Worm (Caenorhabditis elegans): ENCODE data around the gene K02C4.3.

K02C4.3 gene

ce11 chrII:8051330-8051729, 35.3 kb downstream of the K02C4.3 start:
- TF ChIP-seq lin-15B (tag; optimal IDR thresholded peaks at IDR 0.05) = no peak
- no peak for TF ChIP-seq efl-3 (GFP tag; optimal IDR thresholded peaks at IDR 0.05)
- no peak for TF ChIP-seq mab-9 (GFP tag; IDR thresholded peaks at IDR 0.05)
- TF ChIP-seq ceh-63 (GFP tag; optimal IDR thresholded peaks at IDR 0.05) = no peak
- TF ChIP-seq swsn-7 (tag; optimal IDR thresholded peaks at IDR 0.05) = no peak
- TF ChIP-seq dsc-1 (tag; optimal IDR thresholded peaks at IDR 0.05) = no peak
- TF ChIP-seq vab-15 (tag; optimal IDR thresholded peaks at IDR 0.05) = no peak
- TF ChIP-seq nhr-76 (tag; optimal IDR thresholded peaks at IDR 0.05) = no peak
- no peak for TF ChIP-seq rnt-1 (tag; optimal IDR thresholded peaks at IDR 0.05)
- no peak for TF ChIP-seq aha-1 (tag; optimal IDR thresholded peaks at IDR 0.05)
- TF ChIP-seq ztf-11 (tag; optimal IDR thresholded peaks at IDR 0.05) = no peak
- no peak for TF ChIP-seq ces-1 (GFP tag; optimal IDR thresholded peaks at IDR 0.05)
- TF ChIP-seq aly-2 (tag; optimal IDR thresholded peaks at IDR 0.05) = no peak
- TF ChIP-seq skn-1 (tag; optimal IDR thresholded peaks at IDR 0.05) = no peak
- TF ChIP-seq F16B12.6 (tag; optimal IDR thresholded peaks at IDR 0.05) = no peak
- TF ChIP-seq nhr-47 (tag; optimal IDR thresholded peaks at IDR 0.05) = no peak
- no peak for TF ChIP-seq lin-13 (GFP tag; optimal IDR thresholded peaks at IDR 0.05)
- TF ChIP-seq tbx-2 (tag; optimal IDR thresholded peaks at IDR 0.05) = no peak
- no peak for TF ChIP-seq lir-3 (tag; optimal IDR thresholded peaks at IDR 0.05; ENCODE audit: poor library complexity)

ce11 chrII:8050477-8050876, 36.2 kb downstream of the K02C4.3 start, which contains the start of gene mtre-1:
Gene mtre-1 (minus strand): TSS chrII:8050577.
- TF ChIP-seq nhr-90 (tag; optimal IDR thresholded peaks at IDR 0.05; ENCODE audit: poor library complexity) (no peak), nhr-77 (tag; optimal IDR thresholded peaks at IDR 0.05) (no peak), ces-1 (GFP tag; optimal IDR thresholded peaks at IDR 0.05) (no peak), aha-1 (tag; optimal IDR thresholded peaks at IDR 0.05) (no peak), ztf-11 (tag; optimal IDR thresholded peaks at IDR 0.05) (no peak), ceh-90 (tag; optimal IDR thresholded peaks at IDR 0.05) (no peak), tbx-2 (tag; optimal IDR thresholded peaks at IDR 0.05) (no peak)

ce11 chrII:8047264-8047663, 39.4 kb downstream of the K02C4.3 start, which contains the start of gene apn-1:
Gene apn-1 (plus strand): TSS chrII:8047564.
- TF ChIP-seq pqm-1 (tag; optimal IDR thresholded peaks at IDR 0.05) (no peak), aha-1 (tag; optimal IDR thresholded peaks at IDR 0.05) (no peak), nhr-11 (tag; optimal IDR thresholded peaks at IDR 0.05) (no peak), ceh-88 (GFP tag; IDR thresholded peaks at IDR 0.05) (no peak), alr-1 (tag; optimal IDR thresholded peaks at IDR 0.05; ENCODE audit: borderline replicate concordance) (no peak), sptf-1 (tag; optimal IDR thresholded peaks at IDR 0.05) (no peak), unc-62 (GFP tag; optimal IDR thresholded peaks at IDR 0.05) (no peak), lin-15B (tag; optimal IDR thresholded peaks at IDR 0.05) (no peak), ceh-82 (tag; optimal IDR thresholded peaks at IDR 0.05) (no peak), nhr-237 (tag; optimal IDR thresholded peaks at IDR 0.05) (no peak), C16A3.4 (tag; optimal IDR thresholded peaks at IDR 0.05) (no peak), lin-39 (tag; optimal IDR thresholded peaks at IDR 0.05) (no peak)

ce11 chrII:8042289-8042688, 44.4 kb downstream of the K02C4.3 start, which contains the start of gene T05H10.1:
Gene T05H10.1 (plus strand): TSS chrII:8042589.
- TF ChIP-seq nhr-47 (tag; optimal IDR thresholded peaks at IDR 0.05) (no peak), isw-1 (GFP tag; IDR thresholded peaks at IDR 0.05) (no peak), ztf-4 (tag; optimal IDR thresholded peaks at IDR 0.05) (no peak)

- TF ChIP-seq nhr-20 (tag; optimal IDR thresholded peaks at IDR 0.05) (peak; percentile 32), nhr-84 (tag; optimal IDR thresholded peaks at IDR 0.05) (no peak), ztf-4 (tag; optimal IDR thresholded peaks at IDR 0.05) (no peak), nhr-47 (tag; optimal IDR thresholded peaks at IDR 0.05) (peak; percentile 27), hlh-4 (tag; optimal IDR thresholded peaks at IDR 0.05) (no peak), sox-4 (tag; optimal IDR thresholded peaks at IDR 0.05) (no peak), zag-1 (tag; optimal IDR thresholded peaks at IDR 0.05) (no peak), xbp-1 (tag; optimal IDR thresholded peaks at IDR 0.05) (peak; percentile 23), ceh-63 (GFP tag; optimal IDR thresholded peaks at IDR 0.05) (no peak), unc-62 (GFP tag; optimal IDR thresholded peaks at IDR 0.05) (no peak), blmp-1 (tag; optimal IDR thresholded peaks at IDR 0.05) (peak; percentile 48), unc-98 (GFP tag; IDR thresholded peaks at IDR 0.05) (no peak), mab-9 (GFP tag; IDR thresholded peaks at IDR 0.05) (no peak), lir-3 (tag; optimal IDR thresholded peaks at IDR 0.05; ENCODE audit: poor library complexity) (peak; percentile 42), aly-2 (tag; optimal IDR thresholded peaks at IDR 0.05) (no peak), nhr-237 (tag; optimal IDR thresholded peaks at IDR 0.05) (no peak), snu-23 (GFP tag; optimal IDR thresholded peaks at IDR 0.05) (peak; percentile 43), Y116A8C.19 (tag; optimal IDR thresholded peaks at IDR 0.05; ENCODE audit: borderline replicate concordance) (no peak), fkh-8 (tag; optimal IDR thresholded peaks at IDR 0.05) (no peak), nhr-90 (tag; optimal IDR thresholded peaks at IDR 0.05; ENCODE audit: poor library complexity) (no peak), zip-4 (GFP tag; optimal IDR thresholded peaks at IDR 0.05) (no peak)
Observed at ce11 chrII:8041642-8042041, 45.0 kb downstream of the K02C4.3 start.
